Worm (Caenorhabditis elegans): Measurements from ENCODE around the gene nlp-46.
A peak's percentile ranks its signal among the peaks of the same experiment; 100 is the strongest.

The nlp-46 gene

DNA sequence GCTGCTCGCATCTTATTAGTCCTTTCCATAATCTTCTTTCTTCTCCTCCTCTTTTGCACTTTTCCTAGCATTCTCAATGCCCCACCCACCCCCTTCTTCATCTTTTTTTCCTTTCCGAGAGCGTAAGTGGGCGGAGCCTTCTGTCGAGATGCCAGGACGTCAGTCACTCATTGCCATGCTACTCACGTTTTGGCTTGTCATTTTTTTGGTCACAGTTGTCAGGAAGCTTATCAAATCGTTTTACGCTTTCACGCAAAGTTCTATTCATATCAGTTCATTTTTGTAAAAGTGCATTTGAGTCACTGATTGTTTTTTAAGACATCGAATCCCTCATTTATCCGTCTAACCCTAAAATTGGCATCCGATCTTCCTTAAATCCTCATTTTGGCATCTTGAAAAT is 33.9 kb upstream of the nlp-46 start:
- TF ChIP-seq elt-2 (tag; optimal IDR thresholded peaks at IDR 0.05) (peak; percentile 5), unc-39 (tag; optimal IDR thresholded peaks at IDR 0.05) (no peak), elt-3 (tag; optimal IDR thresholded peaks at IDR 0.05) (no peak), nhr-77 (tag; optimal IDR thresholded peaks at IDR 0.05) (no peak), fkh-10 (GFP tag; optimal IDR thresholded peaks at IDR 0.05) (no peak), R02D3.7 (tag; optimal IDR thresholded peaks at IDR 0.05) (no peak), ztf-11 (tag; optimal IDR thresholded peaks at IDR 0.05) (no peak), daf-12 (tag; optimal IDR thresholded peaks at IDR 0.05) (peak; percentile 37), tbx-2 (tag; optimal IDR thresholded peaks at IDR 0.05) (no peak), ceh-82 (tag; optimal IDR thresholded peaks at IDR 0.05) (no peak), nfya-1 (tag; optimal IDR thresholded peaks at IDR 0.05; ENCODE audit: insufficient read depth) (peak; percentile 45), elt-1 (tag; optimal IDR thresholded peaks at IDR 0.05) (no peak), ceh-28 (tag; optimal IDR thresholded peaks at IDR 0.05) (no peak), skn-1 (tag; optimal IDR thresholded peaks at IDR 0.05) (no peak), nhr-43 (tag; optimal IDR thresholded peaks at IDR 0.05; ENCODE audit: poor library complexity, severe bottlenecking) (no peak), mml-1 (tag; optimal IDR thresholded peaks at IDR 0.05) (no peak), unc-62 (GFP tag; optimal IDR thresholded peaks at IDR 0.05) (peak; percentile 88), eor-1 (tag; optimal IDR thresholded peaks at IDR 0.05) (no peak), ama-1 (optimal IDR thresholded peaks at IDR 0.05) (no peak), fos-1 (tag; optimal IDR thresholded peaks at IDR 0.05) (no peak), nhr-23 (tag; optimal IDR thresholded peaks at IDR 0.05) (peak; percentile 25), nhr-28 (tag; optimal IDR thresholded peaks at IDR 0.05) (no peak), lin-15B (tag; optimal IDR thresholded peaks at IDR 0.05) (no peak)

DNA sequence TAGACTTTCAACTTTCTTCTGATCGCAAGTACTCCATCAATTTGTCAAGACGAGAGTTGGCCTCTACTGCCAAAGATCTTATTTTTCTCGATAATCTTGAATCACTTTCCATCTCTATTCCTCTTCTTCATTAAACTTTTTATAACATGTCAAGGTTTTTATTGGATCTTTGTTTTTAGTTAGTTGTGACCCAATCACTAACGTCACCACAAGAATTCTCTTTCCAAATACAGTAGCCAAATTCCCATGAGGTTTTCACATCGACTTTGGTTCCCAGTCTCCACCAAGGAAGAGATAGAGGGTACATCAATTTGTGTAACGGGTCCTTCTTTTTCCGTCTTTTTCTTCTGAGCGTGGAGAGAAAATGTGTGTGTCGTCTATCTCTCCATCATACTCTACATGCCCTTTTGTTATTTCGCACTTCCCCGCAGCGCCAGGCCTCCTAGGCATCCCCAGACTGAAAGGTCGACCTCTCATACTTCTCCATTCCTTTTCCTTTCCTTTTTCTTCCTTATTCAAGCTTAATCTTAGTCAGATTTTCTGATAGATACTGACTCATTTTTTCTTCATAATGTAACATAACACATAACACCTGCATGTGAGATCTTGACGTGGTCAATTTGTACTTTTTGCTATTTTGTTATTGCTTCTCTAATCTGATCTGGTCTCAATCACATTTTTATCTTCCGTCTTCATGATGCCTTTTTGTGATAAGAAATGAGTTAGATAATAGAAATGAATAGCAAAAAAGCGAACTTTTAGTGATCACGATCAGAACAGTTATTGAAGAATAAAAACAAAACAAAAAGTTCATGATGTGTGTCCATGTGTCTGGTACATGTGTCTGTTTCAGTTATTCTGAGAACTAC is 33.1 kb upstream of the nlp-46 start:
- no peak for TF ChIP-seq mml-1 (tag; optimal IDR thresholded peaks at IDR 0.05)
- TF ChIP-seq R02D3.7 (tag; optimal IDR thresholded peaks at IDR 0.05) = no peak
- TF ChIP-seq lin-39 (tag; optimal IDR thresholded peaks at IDR 0.05) = peak; percentile 3
- no peak for TF ChIP-seq daf-12 (tag; optimal IDR thresholded peaks at IDR 0.05)
- TF ChIP-seq pha-4 (tag; optimal IDR thresholded peaks at IDR 0.05) = no peak
- TF ChIP-seq ceh-9 (tag; optimal IDR thresholded peaks at IDR 0.05) = no peak
- peak; percentile 39 for TF ChIP-seq nfya-1 (tag; optimal IDR thresholded peaks at IDR 0.05; ENCODE audit: insufficient read depth)
- TF ChIP-seq elt-1 (tag; optimal IDR thresholded peaks at IDR 0.05) = peak; percentile 95
- TF ChIP-seq ztf-11 (tag; optimal IDR thresholded peaks at IDR 0.05) = no peak
- peak; percentile 24 for TF ChIP-seq hmg-11 (tag; optimal IDR thresholded peaks at IDR 0.05)
- peak; percentile 27 for TF ChIP-seq nhr-25 (tag; optimal IDR thresholded peaks at IDR 0.05)
- TF ChIP-seq sea-2 (GFP tag; optimal IDR thresholded peaks at IDR 0.05) = no peak
- TF ChIP-seq ceh-82 (tag; optimal IDR thresholded peaks at IDR 0.05) = no peak

ce11 chrV:12537505-12537904 is 31.4 kb upstream of the nlp-46 start:
- no peak for TF ChIP-seq fkh-10 (GFP tag; optimal IDR thresholded peaks at IDR 0.05)
- no peak for TF ChIP-seq tbx-2 (tag; optimal IDR thresholded peaks at IDR 0.05)
- no peak for TF ChIP-seq nhr-12 (tag; optimal IDR thresholded peaks at IDR 0.05)
- no peak for TF ChIP-seq elt-3 (tag; optimal IDR thresholded peaks at IDR 0.05)
- no peak for TF ChIP-seq hmg-11 (tag; optimal IDR thresholded peaks at IDR 0.05)
- peak; percentile 57 for TF ChIP-seq daf-12 (tag; optimal IDR thresholded peaks at IDR 0.05)
- no peak for TF ChIP-seq lsy-12 (tag; optimal IDR thresholded peaks at IDR 0.05)
- no peak for TF ChIP-seq ceh-28 (tag; optimal IDR thresholded peaks at IDR 0.05)
- no peak for TF ChIP-seq eor-1 (tag; optimal IDR thresholded peaks at IDR 0.05)
- TF ChIP-seq aly-2 (tag; optimal IDR thresholded peaks at IDR 0.05) = no peak
- TF ChIP-seq ztf-4 (tag; optimal IDR thresholded peaks at IDR 0.05) = no peak
- TF ChIP-seq fos-1 (tag; optimal IDR thresholded peaks at IDR 0.05) = no peak
- TF ChIP-seq nhr-76 (tag; optimal IDR thresholded peaks at IDR 0.05) = no peak
- no peak for TF ChIP-seq fkh-2 (tag; optimal IDR thresholded peaks at IDR 0.05)
- TF ChIP-seq lin-15B (tag; optimal IDR thresholded peaks at IDR 0.05) = no peak
- no peak for TF ChIP-seq snpc-4 (tag; optimal IDR thresholded peaks at IDR 0.05)
- TF ChIP-seq unc-62 (GFP tag; optimal IDR thresholded peaks at IDR 0.05) = peak; percentile 68
- TF ChIP-seq mdl-1 (tag; optimal IDR thresholded peaks at IDR 0.05) = no peak
- TF ChIP-seq nhr-25 (tag; optimal IDR thresholded peaks at IDR 0.05) = peak; percentile 84
- peak; percentile 59 for TF ChIP-seq elt-1 (tag; optimal IDR thresholded peaks at IDR 0.05)
- no peak for TF ChIP-seq egl-27 (tag; optimal IDR thresholded peaks at IDR 0.05)
- no peak for TF ChIP-seq elt-2 (tag; optimal IDR thresholded peaks at IDR 0.05)
- no peak for TF ChIP-seq nhr-28 (tag; optimal IDR thresholded peaks at IDR 0.05)
- no peak for TF ChIP-seq skn-1 (tag; optimal IDR thresholded peaks at IDR 0.05)
- TF ChIP-seq nhr-23 (tag; optimal IDR thresholded peaks at IDR 0.05) = peak; percentile 81

All from whole organism, L3 larva.